Worm (Caenorhabditis elegans) whole organism, mixed stage, embryonic: ENCODE measurements around the gene str-106.

Experiments used
- M03D4.4 ChIP-seq: sonication (generic microtip); optimal IDR thresholded peaks from 2 replicates; lab custom pipeline; 2017; ENCODE audit warnings: mild to moderate bottlenecking, missing genetic modification characterization, missing compliant biosample characterization
- bed-3 ChIP-seq: fragments of 200-800 bp; sonication (Bioruptor generic); optimal IDR thresholded peaks from 3 replicates; lab custom pipeline; 2018; ENCODE audit warnings: mild to moderate bottlenecking, missing genetic modification characterization, moderate library complexity, missing compliant biosample characterization
- blmp-1 ChIP-seq: fragments of 150-350 bp; optimal IDR thresholded peaks from 2 replicates; lab custom pipeline; 2014; ENCODE audit warnings: missing biosample characterization, missing genetic modification characterization
- ceh-43 ChIP-seq: fragments of 200-800 bp; sonication (Bioruptor generic); optimal IDR thresholded peaks from 2 replicates; lab custom pipeline; 2018; ENCODE audit warnings: mild to moderate bottlenecking, missing genetic modification characterization, moderate library complexity, missing compliant biosample characterization
- ceh-83 ChIP-seq: fragments of 200-800 bp; sonication (Bioruptor generic); optimal IDR thresholded peaks from 2 replicates; lab custom pipeline; 2018; ENCODE audit warnings: mild to moderate bottlenecking, missing genetic modification characterization, missing compliant biosample characterization
- ces-1 ChIP-seq: fragments of 150-350 bp; optimal IDR thresholded peaks from 2 replicates; lab custom pipeline; 2014; ENCODE audit warnings: missing biosample characterization, missing genetic modification reagents, missing genetic modification characterization
- cnd-1 ChIP-seq: fragments of 200-800 bp; sonication (Bioruptor generic); optimal IDR thresholded peaks from 2 replicates; lab custom pipeline; 2018; ENCODE audit warnings: mild to moderate bottlenecking, missing genetic modification characterization, missing compliant biosample characterization
- drap-1 ChIP-seq: fragments of 200-800 bp; sonication (Bioruptor generic); optimal IDR thresholded peaks from 3 replicates; lab custom pipeline; 2018; ENCODE audit warnings: mild to moderate bottlenecking, missing genetic modification characterization, missing compliant biosample characterization
- elt-3 ChIP-seq: fragments of 150-350 bp; optimal IDR thresholded peaks from 2 replicates; lab custom pipeline; 2014; ENCODE audit warnings: missing biosample characterization, missing genetic modification characterization
- flh-1 ChIP-seq: fragments of 200-800 bp; sonication (Bioruptor generic); optimal IDR thresholded peaks from 2 replicates; lab custom pipeline; 2018; ENCODE audit warnings: mild to moderate bottlenecking, missing genetic modification characterization, moderate library complexity, missing compliant biosample characterization
- ham-2 ChIP-seq: fragments of 200-800 bp; sonication (Bioruptor generic); optimal IDR thresholded peaks from 2 replicates; lab custom pipeline; 2018; ENCODE audit warnings: mild to moderate bottlenecking, missing genetic modification characterization, missing compliant biosample characterization
- lin-13 ChIP-seq: fragments of 150-350 bp; optimal IDR thresholded peaks from 2 replicates; lab custom pipeline; 2014; ENCODE audit warnings: missing biosample characterization, missing genetic modification characterization
- lin-32 ChIP-seq: fragments of 200-800 bp; sonication (Bioruptor generic); optimal IDR thresholded peaks from 2 replicates; lab custom pipeline; 2018; ENCODE audit warnings: mild to moderate bottlenecking, missing genetic modification characterization, missing compliant biosample characterization
- lsy-2 ChIP-seq: fragments of 150-350 bp; optimal IDR thresholded peaks from 2 replicates; lab custom pipeline; 2014; ENCODE audit warnings: missing biosample characterization, missing genetic modification characterization
- mab-5 ChIP-seq: fragments of 150-350 bp; optimal IDR thresholded peaks from 2 replicates; lab custom pipeline; 2014; ENCODE audit warnings: missing biosample characterization, missing genetic modification characterization
- mep-1 ChIP-seq: fragments of 150-350 bp; optimal IDR thresholded peaks from 2 replicates; lab custom pipeline; 2017; ENCODE audit warnings: missing biosample characterization, missing genetic modification reagents, missing genetic modification characterization, inconsistent platforms
- mls-2 ChIP-seq: sonication (generic microtip); optimal IDR thresholded peaks from 2 replicates; lab custom pipeline; 2016; ENCODE audit warnings: mild to moderate bottlenecking, missing genetic modification characterization, moderate library complexity, missing compliant biosample characterization
- nhr-12 ChIP-seq: fragments of 150-350 bp; optimal IDR thresholded peaks from 2 replicates; lab custom pipeline; 2014; ENCODE audit warnings: missing biosample characterization, missing genetic modification characterization
- nhr-2 ChIP-seq: fragments of 150-350 bp; optimal IDR thresholded peaks from 2 replicates; lab custom pipeline; 2014; ENCODE audit warnings: missing biosample characterization, missing genetic modification characterization
- nhr-237 ChIP-seq: fragments of 150-350 bp; optimal IDR thresholded peaks from 2 replicates; lab custom pipeline; 2014; ENCODE audit warnings: missing biosample characterization, missing genetic modification characterization
- nhr-28 ChIP-seq: fragments of 150-350 bp; optimal IDR thresholded peaks from 2 replicates; lab custom pipeline; 2014; ENCODE audit warnings: missing biosample characterization, missing genetic modification characterization
- nhr-76 ChIP-seq: sonication (generic microtip); optimal IDR thresholded peaks from 2 replicates; lab custom pipeline; 2017; ENCODE audit warnings: missing biosample characterization, missing genetic modification characterization
- pha-4 ChIP-seq: fragments of 150-350 bp; optimal IDR thresholded peaks from 2 replicates; lab custom pipeline; 2018; ENCODE audit warnings: missing biosample characterization, missing genetic modification reagents, missing genetic modification characterization
- sem-2 ChIP-seq: fragments of 200-800 bp; sonication (Bioruptor generic); optimal IDR thresholded peaks from 2 replicates; lab custom pipeline; 2018; ENCODE audit warnings: mild to moderate bottlenecking, missing genetic modification characterization, missing compliant biosample characterization
- snpc-4 ChIP-seq: fragments of 150-350 bp; optimal IDR thresholded peaks from 2 replicates; lab custom pipeline; 2014; ENCODE audit warnings: missing biosample characterization, missing genetic modification characterization
- tbx-8 ChIP-seq: fragments of 200-800 bp; sonication (Bioruptor generic); optimal IDR thresholded peaks from 2 replicates; lab custom pipeline; 2018; ENCODE audit warnings: mild to moderate bottlenecking, missing genetic modification characterization, moderate library complexity, missing compliant biosample characterization
- unc-39 ChIP-seq: fragments of 150-350 bp; optimal IDR thresholded peaks from 2 replicates; lab custom pipeline; 2014; ENCODE audit warnings: missing biosample characterization, missing genetic modification characterization
- zip-8 ChIP-seq: fragments of 150-350 bp; optimal IDR thresholded peaks from 2 replicates; lab custom pipeline; 2014; ENCODE audit warnings: missing biosample characterization, missing genetic modification characterization
- ztf-11 ChIP-seq: fragments of 150-350 bp; optimal IDR thresholded peaks from 2 replicates; lab custom pipeline; 2014; ENCODE audit warnings: missing biosample characterization, missing genetic modification characterization

The str-106 gene

DNA sequence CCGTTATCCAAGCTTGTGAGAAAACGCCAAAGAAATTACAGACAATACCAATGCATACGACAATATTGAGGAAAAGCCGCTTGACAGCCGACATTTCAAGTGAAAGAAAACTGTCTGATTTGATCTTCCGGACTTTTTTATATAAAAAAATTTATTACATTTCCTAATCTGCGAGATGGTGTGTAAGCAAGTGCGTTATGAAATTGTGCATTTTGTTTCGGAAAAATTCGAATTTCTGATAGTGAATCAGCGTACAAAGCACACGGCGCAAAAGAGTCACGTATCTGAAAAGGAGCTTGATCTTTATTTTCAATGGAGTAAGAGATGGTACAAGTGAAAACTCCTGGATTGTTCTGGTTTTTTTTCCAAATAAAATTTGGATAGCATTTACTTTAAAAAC lies 39.4 kb upstream of the str-106 start, which contains the start of gene clc-32:
Gene clc-32 (minus strand): TSS at position 101 of the 400 bp plus-strand sequence.
- TF ChIP-seq nhr-12 (tag; lab: Kevin White, UChicago) (no peak), ztf-11 (no peak), M03D4.4 (tag; lab: Kevin White, UChicago) (no peak), ces-1 (GFP tag; lab: Kevin White, UChicago) (no peak), blmp-1 (tag; lab: Kevin White, UChicago) (no peak), mls-2 (tag; lab: Kevin White, UChicago) (no peak), tbx-8 (GFP tag; lab: Kevin White, UChicago) (no peak), lsy-2 (tag; lab: Kevin White, UChicago) (no peak), pha-4 (no peak), sem-2 (GFP tag; lab: Kevin White, UChicago) (no peak), cnd-1 (tag; lab: Kevin White, UChicago) (no peak), nhr-76 (tag; lab: Kevin White, UChicago) (no peak), bed-3 (no peak), nhr-2 (tag; lab: Kevin White, UChicago) (no peak), nhr-28 (no peak), snpc-4 (tag; lab: Kevin White, UChicago) (no peak), elt-3 (no peak), unc-39 (tag; lab: Kevin White, UChicago) (no peak)

DNA sequence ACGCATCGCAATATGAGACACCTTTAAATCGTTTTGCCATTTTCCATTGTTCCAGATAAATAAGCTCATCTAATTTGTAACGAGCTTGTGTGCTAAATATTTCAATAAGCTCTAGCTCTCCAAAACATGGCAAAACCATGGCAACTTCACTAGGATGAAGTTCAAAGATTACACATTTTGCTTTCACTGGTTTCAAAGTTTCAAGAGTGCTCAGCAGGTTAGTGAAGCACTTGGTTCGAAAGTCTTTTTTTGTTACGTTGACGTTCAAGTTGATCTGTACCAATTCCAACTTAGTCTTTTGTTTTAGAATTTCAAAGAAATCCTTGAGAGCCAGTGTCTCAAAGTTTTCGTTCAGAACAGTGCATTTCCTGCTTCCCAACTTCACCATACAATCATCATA lies 38.1 kb upstream of the str-106 start, which contains the start of gene fbxa-18:
Gene fbxa-18 (plus strand): TSS at position 301 of the 400 bp plus-strand sequence.
- TF ChIP-seq tbx-8 (GFP tag; lab: Kevin White, UChicago) (no peak), unc-39 (tag; lab: Kevin White, UChicago) (no peak), lin-32 (no peak), flh-1 (GFP tag; lab: Kevin White, UChicago) (no peak), drap-1 (GFP tag; lab: Kevin White, UChicago) (no peak), zip-8 (tag; lab: Kevin White, UChicago) (no peak), ceh-83 (GFP tag; lab: Kevin White, UChicago) (no peak), elt-3 (no peak), lin-13 (tag; lab: Kevin White, UChicago) (no peak), ceh-43 (no peak)

DNA sequence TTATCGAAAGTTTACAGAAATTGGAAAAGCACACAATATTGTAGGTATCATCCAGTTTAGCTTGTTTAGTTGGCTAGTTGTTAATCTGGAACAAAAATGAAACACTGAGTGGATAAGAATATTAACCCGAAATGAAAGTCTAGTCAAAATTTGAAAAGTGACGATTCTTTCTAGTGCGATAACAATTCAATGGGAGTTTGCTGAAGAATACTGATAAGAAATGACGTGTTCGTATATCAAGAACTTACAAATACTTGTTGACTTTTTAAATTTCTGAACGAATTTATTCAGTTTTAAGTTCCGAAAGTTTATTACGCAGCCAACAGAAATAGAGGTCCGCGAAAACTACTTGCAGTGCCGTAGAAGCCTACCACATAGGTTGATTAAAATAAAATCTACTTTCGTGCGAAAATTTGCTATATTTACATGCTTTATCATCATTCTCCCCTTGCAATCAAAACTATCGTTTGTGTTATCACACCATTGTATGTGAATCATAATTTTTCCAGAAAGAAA lies 37.3 kb upstream of the str-106 start, which contains the start of gene fbxa-88:
Gene fbxa-88 (minus strand): TSS at position 51 of the 516 bp plus-strand sequence.
- no peak for TF ChIP-seq mep-1
- TF ChIP-seq flh-1 (GFP tag; lab: Kevin White, UChicago): no peak
- no peak for TF ChIP-seq M03D4.4 (tag; lab: Kevin White, UChicago)
- TF ChIP-seq elt-3: no peak
- TF ChIP-seq sem-2 (GFP tag; lab: Kevin White, UChicago): no peak
- TF ChIP-seq lin-13 (tag; lab: Kevin White, UChicago): no peak
- TF ChIP-seq tbx-8 (GFP tag; lab: Kevin White, UChicago): no peak
- TF ChIP-seq lin-32: no peak
- TF ChIP-seq cnd-1 (tag; lab: Kevin White, UChicago): no peak

DNA sequence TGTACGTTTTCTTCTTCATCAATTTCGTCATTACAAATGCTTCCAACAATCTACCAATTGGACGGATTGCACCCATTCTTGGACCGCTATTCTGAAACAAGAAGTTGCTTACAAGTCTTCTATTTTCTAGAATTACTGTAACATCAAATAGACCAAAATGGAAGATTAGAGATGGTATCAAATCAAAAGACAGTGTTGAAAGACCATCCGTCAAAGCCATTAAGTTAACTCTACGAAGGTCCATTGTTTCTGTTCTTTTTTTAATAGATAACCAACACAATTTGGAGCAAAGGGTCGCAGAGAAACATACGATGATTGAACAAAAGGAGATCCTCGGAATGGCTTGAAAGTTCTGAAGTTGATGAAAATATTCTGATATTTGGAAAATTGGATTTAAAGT lies 35.4 kb upstream of the str-106 start:
- TF ChIP-seq ces-1 (GFP tag; lab: Kevin White, UChicago): no peak
- TF ChIP-seq ztf-11: no peak
- TF ChIP-seq tbx-8 (GFP tag; lab: Kevin White, UChicago): no peak
- TF ChIP-seq flh-1 (GFP tag; lab: Kevin White, UChicago): no peak
- no peak for TF ChIP-seq nhr-237 (tag; lab: Kevin White, UChicago)
- no peak for TF ChIP-seq nhr-28
- TF ChIP-seq ham-2 (GFP tag; lab: Kevin White, UChicago): no peak
- no peak for TF ChIP-seq unc-39 (tag; lab: Kevin White, UChicago)
- TF ChIP-seq snpc-4 (tag; lab: Kevin White, UChicago): no peak
- TF ChIP-seq drap-1 (GFP tag; lab: Kevin White, UChicago): no peak
- no peak for TF ChIP-seq blmp-1 (tag; lab: Kevin White, UChicago)
- no peak for TF ChIP-seq mab-5 (tag; lab: Kevin White, UChicago)
- TF ChIP-seq pha-4: no peak

DNA sequence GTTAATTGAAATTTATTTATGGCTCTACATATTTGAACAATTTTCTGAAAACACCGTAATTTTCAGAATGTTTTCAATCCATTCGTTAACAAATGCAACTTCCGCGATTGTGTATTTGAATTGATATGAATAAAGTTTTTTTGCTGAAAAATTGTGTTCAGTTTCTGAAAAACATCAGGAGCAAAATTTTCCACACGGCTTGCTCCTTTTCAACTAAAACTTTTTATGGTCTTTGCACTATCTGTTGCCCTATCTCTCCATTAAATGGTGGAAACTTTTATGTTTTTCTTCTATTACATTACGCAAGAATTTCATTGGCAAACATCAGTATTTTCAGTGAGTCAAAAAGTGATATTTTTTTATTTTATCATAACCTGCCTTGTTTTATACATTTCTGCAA lies 31.6 kb upstream of the str-106 start, which contains the start of gene F10A3.4:
Gene F10A3.4 (plus strand): TSS at position 301 of the 400 bp plus-strand sequence.
- TF ChIP-seq lsy-2 (tag; lab: Kevin White, UChicago) (no peak), ztf-11 (no peak), pha-4 (no peak), nhr-76 (tag; lab: Kevin White, UChicago) (no peak), nhr-2 (tag; lab: Kevin White, UChicago) (no peak)
